Worm (Caenorhabditis elegans) whole organism, L3 larva: Measurements from ENCODE around the gene cest-6.

ENCODE experiments used
- R02D3.7 ChIP-seq: fragments of 150-350 bp; optimal IDR thresholded peaks from 2 replicates; lab custom pipeline; 2014; ENCODE audit warnings: missing biosample characterization, missing genetic modification characterization
- ZK546.5 ChIP-seq: sonication (generic microtip); optimal IDR thresholded peaks from 2 replicates; lab custom pipeline; 2017; ENCODE audit warnings: missing biosample characterization, missing genetic modification characterization
- aly-2 ChIP-seq: fragments of 150-350 bp; optimal IDR thresholded peaks from 2 replicates; lab custom pipeline; 2014; ENCODE audit warnings: missing biosample characterization, missing genetic modification characterization
- ceh-16 ChIP-seq: sonication (generic microtip); optimal IDR thresholded peaks from 2 replicates; lab custom pipeline; 2017; ENCODE audit warnings: missing biosample characterization, missing genetic modification characterization
- ceh-28 ChIP-seq: fragments of 150-350 bp; optimal IDR thresholded peaks from 2 replicates; lab custom pipeline; 2014; ENCODE audit warnings: missing biosample characterization, missing genetic modification reagents, missing genetic modification characterization
- ceh-82 ChIP-seq: fragments of 150-350 bp; optimal IDR thresholded peaks from 2 replicates; lab custom pipeline; 2014; ENCODE audit warnings: missing biosample characterization, missing genetic modification characterization
- ceh-9 ChIP-seq: sonication (generic microtip); optimal IDR thresholded peaks from 2 replicates; lab custom pipeline; 2018; ENCODE audit warnings: missing biosample characterization, missing genetic modification characterization
- daf-12 ChIP-seq: fragments of 150-350 bp; optimal IDR thresholded peaks from 2 replicates; lab custom pipeline; 2014; ENCODE audit warnings: missing biosample characterization, missing genetic modification reagents, missing genetic modification characterization
- egl-5 ChIP-seq: fragments of 150-350 bp; optimal IDR thresholded peaks from 2 replicates; lab custom pipeline; 2017; ENCODE audit warnings: missing biosample characterization, missing genetic modification reagents, missing genetic modification characterization, inconsistent platforms
- elt-1 ChIP-seq: fragments of 150-350 bp; optimal IDR thresholded peaks from 2 replicates; lab custom pipeline; 2014; ENCODE audit warnings: missing biosample characterization, missing genetic modification characterization
- elt-2 ChIP-seq: sonication (generic microtip); optimal IDR thresholded peaks from 2 replicates; lab custom pipeline; 2016; ENCODE audit warnings: missing genetic modification reagents, mild to moderate bottlenecking, missing genetic modification characterization, missing compliant biosample characterization
- eor-1 ChIP-seq, 2 experiments: fragments of 150-350 bp; optimal IDR thresholded peaks; 2 replicates each; lab custom pipeline; 2014 to 2018; ENCODE audit warnings: missing biosample characterization in 2 of 2, missing genetic modification characterization in 2 of 2
- fkh-10 ChIP-seq: sonication (generic microtip); optimal IDR thresholded peaks from 2 replicates; lab custom pipeline; 2017; ENCODE audit warnings: missing biosample characterization, missing genetic modification reagents, missing genetic modification characterization
- fkh-2 ChIP-seq: fragments of 150-350 bp; optimal IDR thresholded peaks from 2 replicates; lab custom pipeline; 2014; ENCODE audit warnings: missing biosample characterization, missing genetic modification reagents, missing genetic modification characterization
- fos-1 ChIP-seq: fragments of 150-350 bp; optimal IDR thresholded peaks from 2 replicates; lab custom pipeline; 2014; ENCODE audit warnings: missing biosample characterization, missing genetic modification characterization
- hmg-11 ChIP-seq: sonication (generic microtip); optimal IDR thresholded peaks from 2 replicates; lab custom pipeline; 2016; ENCODE audit warnings: missing genetic modification characterization, missing compliant biosample characterization
- lin-15B ChIP-seq: fragments of 150-350 bp; optimal IDR thresholded peaks from 2 replicates; lab custom pipeline; 2014; ENCODE audit warnings: missing biosample characterization, missing genetic modification characterization
- lin-39 ChIP-seq: fragments of 150-350 bp; optimal IDR thresholded peaks from 2 replicates; lab custom pipeline; 2018; ENCODE audit warnings: missing biosample characterization, missing genetic modification reagents, missing genetic modification characterization
- lsy-12 ChIP-seq: sonication (generic microtip); optimal IDR thresholded peaks from 2 replicates; lab custom pipeline; 2016; ENCODE audit warnings: mild to moderate bottlenecking, missing genetic modification characterization, missing compliant biosample characterization
- mdl-1 ChIP-seq: fragments of 150-350 bp; optimal IDR thresholded peaks from 2 replicates; lab custom pipeline; 2014; ENCODE audit warnings: missing biosample characterization, missing genetic modification characterization
- nfya-1 ChIP-seq: sonication (generic microtip); optimal IDR thresholded peaks from 2 replicates; lab custom pipeline; 2017; ENCODE audit warnings: missing genetic modification characterization, mild to moderate bottlenecking, missing compliant biosample characterization, antibody characterized with exemption, moderate library complexity; ENCODE audit not compliant: insufficient read depth
- nhr-11 ChIP-seq: fragments of 150-350 bp; optimal IDR thresholded peaks from 2 replicates; lab custom pipeline; 2014; ENCODE audit warnings: missing biosample characterization, missing genetic modification characterization
- nhr-23 ChIP-seq: fragments of 150-350 bp; optimal IDR thresholded peaks from 2 replicates; lab custom pipeline; 2014; ENCODE audit warnings: missing biosample characterization, missing genetic modification reagents, missing genetic modification characterization
- nhr-237 ChIP-seq: fragments of 150-350 bp; optimal IDR thresholded peaks from 2 replicates; lab custom pipeline; 2014; ENCODE audit warnings: missing biosample characterization, missing genetic modification characterization
- nhr-25 ChIP-seq: sonication (generic microtip); optimal IDR thresholded peaks from 2 replicates; lab custom pipeline; 2017; ENCODE audit warnings: missing biosample characterization, missing genetic modification characterization
- nhr-28 ChIP-seq: fragments of 150-350 bp; optimal IDR thresholded peaks from 2 replicates; lab custom pipeline; 2014; ENCODE audit warnings: missing biosample characterization, missing genetic modification characterization
- nhr-43 ChIP-seq: sonication (generic microtip); optimal IDR thresholded peaks from 2 replicates; lab custom pipeline; 2016; ENCODE audit warnings: mild to moderate bottlenecking, missing genetic modification characterization, missing compliant biosample characterization; ENCODE audit not compliant: poor library complexity, severe bottlenecking
- nhr-67 ChIP-seq: fragments of 150-350 bp; optimal IDR thresholded peaks from 2 replicates; lab custom pipeline; 2014; ENCODE audit warnings: missing biosample characterization, missing genetic modification characterization
- nhr-77 ChIP-seq: fragments of 150-350 bp; optimal IDR thresholded peaks from 2 replicates; lab custom pipeline; 2014; ENCODE audit warnings: missing biosample characterization, missing genetic modification characterization
- pha-4 ChIP-seq: fragments of 150-350 bp; optimal IDR thresholded peaks from 2 replicates; lab custom pipeline; 2014; ENCODE audit warnings: missing biosample characterization, missing genetic modification reagents, missing genetic modification characterization
- skn-1 ChIP-seq: fragments of 150-350 bp; optimal IDR thresholded peaks from 2 replicates; lab custom pipeline; 2014; ENCODE audit warnings: missing biosample characterization, missing genetic modification characterization
- snpc-4 ChIP-seq: fragments of 150-350 bp; optimal IDR thresholded peaks from 2 replicates; lab custom pipeline; 2014; ENCODE audit warnings: missing biosample characterization, missing genetic modification characterization
- tbx-2 ChIP-seq: sonication (generic microtip); optimal IDR thresholded peaks from 2 replicates; lab custom pipeline; 2016; ENCODE audit warnings: mild to moderate bottlenecking, missing genetic modification characterization, missing compliant biosample characterization
- zag-1 ChIP-seq: fragments of 150-350 bp; optimal IDR thresholded peaks from 2 replicates; lab custom pipeline; 2014; ENCODE audit warnings: missing biosample characterization, missing genetic modification characterization

The cest-6 gene

DNA sequence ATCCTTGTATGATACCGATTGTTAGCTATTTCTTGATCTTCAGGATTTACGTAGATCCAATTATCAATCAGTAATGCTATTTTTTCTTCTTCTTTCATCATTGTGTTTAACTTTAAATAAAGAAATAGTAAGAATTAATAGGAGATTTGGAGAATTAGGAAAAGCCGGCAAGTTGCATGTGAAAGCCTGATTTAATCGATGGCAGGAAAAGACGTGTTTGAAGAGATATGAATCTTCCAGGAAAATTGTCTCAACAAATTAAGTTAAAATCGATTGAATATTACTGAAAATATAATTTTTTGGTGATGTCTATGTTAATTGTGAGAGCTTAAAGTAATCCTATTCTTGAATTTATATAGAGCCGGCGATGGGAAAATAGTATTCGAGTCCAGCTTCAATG is 42.9 kb upstream of the cest-6 start, which contains the start of gene ZK381.62:
Gene ZK381.62, minus strand, starts transcription at position 101 of the 400 bp plus-strand sequence.
- no peak for TF ChIP-seq ceh-9 (tag; lab: Kevin White, UChicago)
- no peak for TF ChIP-seq skn-1 (tag; lab: Kevin White, UChicago)
- no peak for TF ChIP-seq tbx-2
- no peak for TF ChIP-seq lsy-12
- TF ChIP-seq R02D3.7 (tag; lab: Kevin White, UChicago), result no peak
- TF ChIP-seq nhr-28 (tag; lab: Kevin White, UChicago), result no peak
- TF ChIP-seq elt-1 (tag; lab: Kevin White, UChicago), result no peak
- TF ChIP-seq pha-4 (tag; lab: Kevin White, UChicago), result no peak
- no peak for TF ChIP-seq nhr-77 (tag; lab: Kevin White, UChicago)
- no peak for TF ChIP-seq snpc-4
- no peak for TF ChIP-seq ceh-28 (tag; lab: Kevin White, UChicago)

DNA sequence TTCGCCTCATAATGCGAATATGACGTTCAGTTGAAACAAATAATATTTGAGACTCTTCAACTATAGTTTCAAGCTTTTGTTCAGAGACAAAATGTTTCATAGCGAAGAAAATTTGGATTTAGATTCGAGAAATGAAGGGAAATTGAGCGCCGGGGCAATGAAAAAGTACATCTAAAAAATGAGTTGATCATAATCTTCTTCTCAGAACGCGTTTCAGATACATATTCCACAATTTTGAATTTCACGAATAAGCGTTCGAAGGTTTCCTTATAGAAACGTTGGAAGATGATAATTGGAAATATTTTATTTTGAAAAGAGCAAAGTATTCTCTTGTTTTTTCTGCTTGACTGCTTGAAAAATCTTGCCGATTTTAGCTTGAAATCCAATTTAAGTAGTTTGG is 42.0 kb upstream of the cest-6 start, which contains the start of gene ZK381.8:
Gene ZK381.8, minus strand, starts transcription at position 101 of the 400 bp plus-strand sequence.
- TF ChIP-seq fkh-10 (GFP tag; lab: Kevin White, UChicago) (no peak), lin-15B (tag; lab: Kevin White, UChicago) (no peak), nhr-237 (tag; lab: Kevin White, UChicago) (no peak), aly-2 (no peak), mdl-1 (tag; lab: Kevin White, UChicago) (no peak), egl-5 (tag; lab: Kevin White, UChicago) (no peak), nhr-43 (tag; lab: Kevin White, UChicago) (no peak), nhr-25 (no peak), R02D3.7 (tag; lab: Kevin White, UChicago) (no peak), tbx-2 (no peak), lsy-12 (no peak), nhr-77 (tag; lab: Kevin White, UChicago) (no peak), nfya-1 (tag; lab: Kevin White, UChicago) (no peak), hmg-11 (tag; lab: Kevin White, UChicago) (no peak), nhr-67 (tag; lab: Kevin White, UChicago) (no peak), skn-1 (tag; lab: Kevin White, UChicago) (no peak)

DNA sequence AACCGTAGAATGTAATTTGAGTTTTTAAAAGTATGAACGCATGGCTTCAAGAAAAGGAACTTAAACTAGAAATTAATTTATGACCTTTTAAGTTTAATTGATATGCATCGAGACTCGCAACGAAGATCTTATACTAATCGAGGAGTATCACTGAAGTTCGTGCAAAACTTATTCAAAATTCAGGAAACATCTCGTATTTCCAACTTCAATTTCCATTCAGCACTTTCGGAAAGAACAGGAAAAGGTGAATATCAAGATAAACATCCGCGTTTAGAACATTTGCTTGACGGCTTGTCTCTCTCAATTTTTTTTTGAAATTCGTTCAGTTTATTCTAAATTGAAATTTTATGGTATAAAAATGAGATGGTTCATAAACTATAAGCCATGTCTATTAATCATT is 36.9 kb upstream of the cest-6 start, which contains the start of gene ZK381.2:
Gene ZK381.2, plus strand, starts transcription at position 301 of the 400 bp plus-strand sequence.
- TF ChIP-seq nfya-1 (tag; lab: Kevin White, UChicago) (no peak), elt-2 (tag; lab: Kevin White, UChicago) (no peak), eor-1 (tag; optimal IDR thresholded peaks at IDR 0.05; lab: Kevin White, UChicago) (no peak), ceh-16 (tag; lab: Kevin White, UChicago) (no peak), fkh-10 (GFP tag; lab: Kevin White, UChicago) (no peak), daf-12 (tag; lab: Kevin White, UChicago) (no peak), fos-1 (no peak), elt-1 (tag; lab: Kevin White, UChicago) (no peak), nhr-23 (tag; lab: Kevin White, UChicago) (no peak), nhr-67 (tag; lab: Kevin White, UChicago) (no peak), lsy-12 (no peak), lin-39 (tag; lab: Kevin White, UChicago) (no peak), nhr-11 (tag; lab: Kevin White, UChicago) (no peak)

DNA sequence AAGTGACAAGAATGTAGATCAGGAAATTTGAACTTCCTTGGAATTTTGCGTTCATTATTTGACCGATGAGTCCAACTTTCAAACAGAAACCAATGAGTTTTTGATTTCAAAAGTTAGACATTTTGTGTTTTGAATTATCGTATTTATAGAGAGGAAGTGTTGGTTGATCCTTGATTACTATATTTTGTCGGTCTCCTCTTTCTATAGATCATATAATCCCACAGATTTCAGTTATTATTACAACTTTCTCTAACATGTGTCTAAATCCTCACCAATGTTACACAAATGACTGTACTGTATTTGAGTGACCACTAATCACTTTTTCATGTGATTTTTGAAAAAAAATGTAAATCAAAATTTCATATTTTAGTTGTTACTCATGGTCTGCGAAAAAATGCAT is 36.2 kb upstream of the cest-6 start, which contains the start of gene B0478.3:
Gene B0478.3, minus strand, starts transcription at position 101 of the 400 bp plus-strand sequence.
- no peak for TF ChIP-seq lin-39 (tag; lab: Kevin White, UChicago)
- TF ChIP-seq nhr-25, result no peak
- TF ChIP-seq hmg-11 (tag; lab: Kevin White, UChicago), result no peak
- TF ChIP-seq nhr-11 (tag; lab: Kevin White, UChicago), result no peak
- no peak for TF ChIP-seq ceh-16 (tag; lab: Kevin White, UChicago)
- TF ChIP-seq nhr-67 (tag; lab: Kevin White, UChicago), result no peak
- TF ChIP-seq fkh-10 (GFP tag; lab: Kevin White, UChicago), result no peak
- no peak for TF ChIP-seq pha-4 (tag; lab: Kevin White, UChicago)
- no peak for TF ChIP-seq lin-15B (tag; lab: Kevin White, UChicago)
- no peak for TF ChIP-seq ZK546.5 (tag; lab: Kevin White, UChicago)
- no peak for TF ChIP-seq aly-2
- no peak for TF ChIP-seq egl-5 (tag; lab: Kevin White, UChicago)
- TF ChIP-seq ceh-9 (tag; lab: Kevin White, UChicago), result no peak

DNA sequence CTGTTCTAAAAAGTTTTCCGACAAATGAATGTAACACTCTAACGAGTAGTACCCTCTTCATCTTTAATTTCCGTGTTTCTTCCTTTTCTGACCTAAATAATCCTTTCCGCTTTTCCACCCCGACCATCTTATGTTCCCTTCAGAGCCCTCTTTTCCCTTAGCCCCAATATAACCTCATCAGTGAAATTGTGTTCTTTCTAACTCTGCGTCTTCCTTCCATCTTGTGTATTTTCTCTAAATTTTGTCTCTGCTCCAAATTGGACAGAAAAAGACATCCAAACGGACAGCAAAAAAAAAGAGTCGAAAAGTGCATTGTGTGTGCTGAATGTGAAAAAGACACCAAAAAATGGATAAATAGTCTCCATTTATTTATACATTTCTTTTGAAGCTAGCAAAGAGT is 31.2 kb upstream of the cest-6 start:
- no peak for TF ChIP-seq ceh-28 (tag; lab: Kevin White, UChicago)
- peak; percentile 47 for TF ChIP-seq nfya-1 (tag; lab: Kevin White, UChicago)
- TF ChIP-seq R02D3.7 (tag; lab: Kevin White, UChicago), result no peak
- TF ChIP-seq ceh-82 (tag; lab: Kevin White, UChicago), result no peak
- TF ChIP-seq eor-1 (tag; optimal IDR thresholded peaks at IDR 0.05; lab: Kevin White, UChicago), result no peak
- no peak for TF ChIP-seq nhr-28 (tag; lab: Kevin White, UChicago)
- TF ChIP-seq nhr-11 (tag; lab: Kevin White, UChicago), result no peak
- no peak for TF ChIP-seq zag-1 (tag; lab: Kevin White, UChicago)
- TF ChIP-seq fkh-2 (tag; lab: Kevin White, UChicago), result no peak
- TF ChIP-seq ceh-9 (tag; lab: Kevin White, UChicago), result no peak
- peak; percentile 46 for TF ChIP-seq hmg-11 (tag; lab: Kevin White, UChicago)
